Fruit fly (Drosophila melanogaster) whole organism, embryonic: ENCODE measurements around the gene ash1.

ENCODE experiments used
- B-H1 ChIP-seq: fragments of 200-800 bp; sonication (Bioruptor generic); IDR thresholded peaks from 3 replicates; pipeline ENCODE4 v1.3.6; 2022; ENCODE audit warnings: missing biosample characterization, missing genetic modification characterization
- CG10209 ChIP-seq: fragments of 200-800 bp; sonication (Bioruptor generic); optimal IDR thresholded peaks from 3 replicates; lab custom pipeline; 2017; ENCODE audit warnings: missing biosample characterization, mild to moderate bottlenecking, missing genetic modification characterization, missing genetic modification reagents
- CG14965 ChIP-seq: fragments of 200-800 bp; sonication (Bioruptor generic); optimal IDR thresholded peaks from 2 replicates; lab custom pipeline; 2016; ENCODE audit warnings: missing biosample characterization, missing genetic modification characterization, borderline replicate concordance
- CG15073 ChIP-seq: fragments of 200-800 bp; sonication (Bioruptor generic); optimal IDR thresholded peaks from 2 replicates; lab custom pipeline; 2016; ENCODE audit warnings: missing biosample characterization, missing genetic modification characterization
- CG17359 ChIP-seq: fragments of 200-800 bp; sonication (Bioruptor generic); optimal IDR thresholded peaks from 3 replicates; lab custom pipeline; 2018; ENCODE audit warnings: missing biosample characterization, mild to moderate bottlenecking, missing genetic modification characterization, moderate library complexity
- CG18476 ChIP-seq: fragments of 200-800 bp; sonication (Bioruptor generic); optimal IDR thresholded peaks from 2 replicates; lab custom pipeline; 2016; ENCODE audit warnings: missing biosample characterization, mild to moderate bottlenecking, missing genetic modification characterization
- CG2678 ChIP-seq: fragments of 200-800 bp; sonication (Bioruptor generic); optimal IDR thresholded peaks from 3 replicates; lab custom pipeline; 2019; ENCODE audit warnings: missing biosample characterization, mild to moderate bottlenecking, missing genetic modification characterization, moderate library complexity
- CG30403 ChIP-seq: fragments of 200-800 bp; sonication (Bioruptor generic); optimal IDR thresholded peaks from 3 replicates; lab custom pipeline; 2016; ENCODE audit warnings: missing biosample characterization, missing genetic modification characterization
- CG31365 ChIP-seq: fragments of 200-800 bp; sonication (Bioruptor generic); optimal IDR thresholded peaks from 2 replicates; lab custom pipeline; 2018; ENCODE audit warnings: missing biosample characterization, mild to moderate bottlenecking, missing genetic modification characterization
- CG4282 ChIP-seq: fragments of 200-800 bp; sonication (Bioruptor generic); optimal IDR thresholded peaks from 2 replicates; lab custom pipeline; 2016; ENCODE audit warnings: missing biosample characterization, missing genetic modification characterization
- CG5180 ChIP-seq: fragments of 200-800 bp; sonication (Bioruptor generic); optimal IDR thresholded peaks from 3 replicates; lab custom pipeline; 2017; ENCODE audit warnings: missing biosample characterization, missing genetic modification characterization, mild to moderate bottlenecking, moderate library complexity, missing genetic modification reagents
- CG6175 ChIP-seq: fragments of 200-800 bp; sonication (Bioruptor generic); IDR thresholded peaks from 3 replicates; pipeline ENCODE4 v1.3.6; 2022; ENCODE audit warnings: missing biosample characterization, missing genetic modification characterization
- CG6791 ChIP-seq: fragments of 200-800 bp; sonication (Bioruptor generic); IDR thresholded peaks from 3 replicates; pipeline ENCODE4 v1.3.6; 2022; ENCODE audit warnings: missing biosample characterization, missing genetic modification characterization; ENCODE audit not compliant: partially characterized antibody
- CG6854 ChIP-seq: fragments of 200-800 bp; sonication (Bioruptor generic); optimal IDR thresholded peaks from 3 replicates; lab custom pipeline; 2017; ENCODE audit warnings: missing biosample characterization, mild to moderate bottlenecking, missing genetic modification characterization
- CG7745 ChIP-seq: fragments of 200-800 bp; sonication (Bioruptor generic); optimal IDR thresholded peaks from 2 replicates; lab custom pipeline; 2018; ENCODE audit warnings: missing biosample characterization, mild to moderate bottlenecking, missing genetic modification characterization, moderate library complexity
- CG7928 ChIP-seq: fragments of 200-800 bp; sonication (Bioruptor generic); optimal IDR thresholded peaks from 2 replicates; lab custom pipeline; 2017; ENCODE audit warnings: missing biosample characterization, mild to moderate bottlenecking, missing genetic modification characterization
- CG8290 ChIP-seq, 3 experiments: fragments of 200-800 bp; sonication (Bioruptor generic); optimal IDR thresholded peaks; 2 replicates each; lab custom pipeline; 2016 to 2019; ENCODE audit warnings: missing biosample characterization in 3 of 3, missing genetic modification characterization in 3 of 3, mild to moderate bottlenecking in 2 of 3, moderate library complexity in 1 of 3
- CG8388 ChIP-seq: fragments of 200-800 bp; sonication (Bioruptor generic); optimal IDR thresholded peaks from 2 replicates; lab custom pipeline; 2019; ENCODE audit warnings: missing biosample characterization, mild to moderate bottlenecking, missing genetic modification characterization, moderate library complexity
- CG9437 ChIP-seq: fragments of 200-800 bp; sonication (Bioruptor generic); optimal IDR thresholded peaks from 2 replicates; lab custom pipeline; 2018; ENCODE audit warnings: missing biosample characterization, mild to moderate bottlenecking, missing genetic modification characterization
- CG9817 ChIP-seq: fragments of 200-800 bp; sonication (Bioruptor generic); optimal IDR thresholded peaks from 2 replicates; lab custom pipeline; 2018; ENCODE audit warnings: missing biosample characterization, mild to moderate bottlenecking, missing genetic modification characterization, moderate library complexity
- D19A ChIP-seq: fragments of 200-800 bp; optimal IDR thresholded peaks from 3 replicates; lab custom pipeline; 2019; ENCODE audit warnings: missing biosample characterization, mild to moderate bottlenecking, missing genetic modification characterization, moderate library complexity
- Ets97D ChIP-seq: fragments of 200-800 bp; sonication (Bioruptor generic); optimal IDR thresholded peaks from 3 replicates; lab custom pipeline; 2016; ENCODE audit warnings: missing biosample characterization, missing genetic modification characterization
- GATAe ChIP-seq: fragments of 200-800 bp; sonication (Bioruptor generic); conservative IDR thresholded peaks from 2 replicates; pipeline ENCODE4 v1.3.6; 2022; ENCODE audit warnings: missing biosample characterization, missing genetic modification characterization
- HLHmδ ChIP-seq: fragments of 200-800 bp; sonication (Bioruptor generic); optimal IDR thresholded peaks from 2 replicates; lab custom pipeline; 2018; ENCODE audit warnings: missing biosample characterization, mild to moderate bottlenecking, missing genetic modification characterization, moderate library complexity
- Lhr ChIP-seq: fragments of 200-800 bp; sonication (Bioruptor generic); optimal IDR thresholded peaks from 3 replicates; lab custom pipeline; 2017; ENCODE audit warnings: mild to moderate bottlenecking, missing biosample characterization, missing genetic modification reagents, missing genetic modification characterization
- NfI ChIP-seq: fragments of 200-800 bp; sonication (Bioruptor generic); optimal IDR thresholded peaks from 3 replicates; lab custom pipeline; 2018; ENCODE audit warnings: missing biosample characterization, mild to moderate bottlenecking, missing genetic modification characterization, moderate library complexity
- Oli ChIP-seq: fragments of 200-800 bp; sonication (Bioruptor generic); optimal IDR thresholded peaks from 2 replicates; lab custom pipeline; 2018; ENCODE audit warnings: missing biosample characterization, mild to moderate bottlenecking, missing genetic modification characterization, moderate library complexity
- ash1 ChIP-seq: fragments of 200-800 bp; sonication (Bioruptor generic); optimal IDR thresholded peaks from 2 replicates; lab custom pipeline; 2018; ENCODE audit warnings: missing biosample characterization, mild to moderate bottlenecking, missing genetic modification characterization
- ato ChIP-seq: fragments of 200-800 bp; sonication (Bioruptor generic); IDR thresholded peaks from 2 replicates; pipeline ENCODE4 v1.3.6; 2022; ENCODE audit warnings: missing biosample characterization, missing genetic modification characterization; ENCODE audit not compliant: partially characterized antibody
- ci ChIP-seq: fragments of 200-800 bp; sonication (Bioruptor generic); IDR thresholded peaks from 3 replicates; pipeline ENCODE4 v1.3.6; 2022; ENCODE audit warnings: missing biosample characterization, missing genetic modification characterization
- dimm ChIP-seq: fragments of 200-800 bp; sonication (Bioruptor generic); IDR thresholded peaks from 2 replicates; pipeline ENCODE4 v1.3.6; 2022; ENCODE audit warnings: missing biosample characterization, missing genetic modification characterization
- disco-r ChIP-seq: fragments of 200-800 bp; sonication (Bioruptor generic); optimal IDR thresholded peaks from 2 replicates; lab custom pipeline; 2016; ENCODE audit warnings: missing biosample characterization, missing genetic modification characterization
- esg ChIP-seq: fragments of 200-800 bp; sonication (Bioruptor generic); conservative IDR thresholded peaks from 2 replicates; pipeline ENCODE4 v1.3.6; 2022; ENCODE audit warnings: missing biosample characterization, missing genetic modification characterization
- eve ChIP-seq, 2 experiments: fragments of >200 bp; optimal IDR thresholded peaks; 2 replicates each; lab custom pipeline; 2017; ENCODE audit warnings: missing biosample characterization in 2 of 2, missing genetic modification characterization in 2 of 2
- fd96Cb ChIP-seq: fragments of 200-800 bp; sonication (Bioruptor generic); optimal IDR thresholded peaks from 2 replicates; lab custom pipeline; 2018; ENCODE audit warnings: missing biosample characterization, mild to moderate bottlenecking, missing genetic modification characterization, moderate library complexity
- fru ChIP-seq: fragments of >200 bp; optimal IDR thresholded peaks from 2 replicates; lab custom pipeline; 2017
- inv ChIP-seq: fragments of 200-800 bp; sonication (Bioruptor generic); IDR thresholded peaks from 2 replicates; pipeline ENCODE4 v1.3.6; 2022; ENCODE audit warnings: missing biosample characterization, missing genetic modification characterization; ENCODE audit not compliant: partially characterized antibody
- ken ChIP-seq: fragments of 200-800 bp; sonication (Bioruptor generic); IDR thresholded peaks from 3 replicates; pipeline ENCODE4 v1.3.6; 2022; ENCODE audit warnings: missing biosample characterization, missing genetic modification characterization
- lov ChIP-seq, 2 experiments: fragments of 200-800 bp in 1 of 2; fragments of >200 bp in 1 of 2; sonication (Bioruptor generic) in 1 of 2; IDR thresholded peaks in 1 of 2; optimal IDR thresholded peaks in 1 of 2; 2 replicates in 1 of 2; 3 replicates in 1 of 2; pipeline versions ENCODE4 v1.3.6 to Lab custom; 2017 to 2022; ENCODE audit warnings: missing biosample characterization in 1 of 2, missing genetic modification characterization in 1 of 2
- nerfin-1 ChIP-seq: fragments of 200-800 bp; sonication (Bioruptor generic); optimal IDR thresholded peaks from 3 replicates; lab custom pipeline; 2019; ENCODE audit warnings: missing biosample characterization, mild to moderate bottlenecking, missing genetic modification characterization, moderate library complexity
- onecut ChIP-seq: fragments of 200-800 bp; sonication (Bioruptor generic); IDR thresholded peaks from 2 replicates; pipeline ENCODE4 v1.3.6; 2022; ENCODE audit warnings: missing biosample characterization, missing genetic modification characterization
- repo ChIP-seq: fragments of 200-800 bp; sonication (Bioruptor generic); optimal IDR thresholded peaks from 2 replicates; lab custom pipeline; 2016; ENCODE audit warnings: missing biosample characterization, missing genetic modification characterization
- ssp ChIP-seq: fragments of 200-800 bp; sonication (Bioruptor generic); IDR thresholded peaks from 2 replicates; pipeline ENCODE4 v1.3.6; 2022; ENCODE audit warnings: missing biosample characterization, missing genetic modification characterization
- trem ChIP-seq: fragments of 200-800 bp; optimal IDR thresholded peaks from 3 replicates; lab custom pipeline; 2019; ENCODE audit warnings: missing biosample characterization, mild to moderate bottlenecking, missing genetic modification characterization, moderate library complexity
- usp ChIP-seq: fragments of >200 bp; optimal IDR thresholded peaks from 2 replicates; lab custom pipeline; 2017; ENCODE audit warnings: missing biosample characterization, missing genetic modification characterization
- vnd ChIP-seq: fragments of 200-800 bp; sonication (Bioruptor generic); IDR thresholded peaks from 3 replicates; pipeline ENCODE4 v1.3.6; 2022; ENCODE audit warnings: missing biosample characterization, missing genetic modification characterization; ENCODE audit not compliant: partially characterized antibody
- wor ChIP-seq: fragments of 200-800 bp; sonication (Bioruptor generic); IDR thresholded peaks from 2 replicates; pipeline ENCODE4 v1.3.6; 2022; ENCODE audit warnings: missing biosample characterization, missing genetic modification characterization
- zen ChIP-seq: fragments of 200-800 bp; sonication (Bioruptor generic); optimal IDR thresholded peaks from 3 replicates; lab custom pipeline; 2018; ENCODE audit warnings: missing biosample characterization, mild to moderate bottlenecking, missing genetic modification characterization, moderate library complexity

The ash1 gene

dm6 chr3L:19552136-19552773 is 46.3 kb downstream of the ash1 start, which contains the start of the genes Ltn1 and CG9300 (continued):
- TF ChIP-seq D19A (tag; lab: Kevin White, UChicago) (no peak), fd96Cb (tag; lab: Kevin White, UChicago) (no peak), eve (GFP tag; optimal IDR thresholded peaks at IDR 0.05; lab: Kevin White, UChicago) (no peak), CG6791 (GFP tag; lab: Robert Waterston, UW) (0 out of 3 replicates have a peak, but pooled peaks have one; percentile 20), CG10209 (no peak), nerfin-1 (tag; lab: Kevin White, UChicago) (no peak), trem (tag; lab: Kevin White, UChicago) (peak; percentile 76), esg (GFP tag; lab: Robert Waterston, UW) (no peak), CG7745 (tag; lab: Kevin White, UChicago) (no peak), onecut (GFP tag; lab: Robert Waterston, UW) (no peak), ssp (GFP tag; lab: Robert Waterston, UW) (no peak), CG9437 (GFP tag; lab: Kevin White, UChicago) (no peak), dimm (no peak), CG8388 (no peak), wor (GFP tag; lab: Robert Waterston, UW) (no peak), CG8290 (GFP tag; optimal IDR thresholded peaks at IDR 0.05; lab: Kevin White, UChicago) (no peak), CG8290 (tag; optimal IDR thresholded peaks at IDR 0.05; lab: Kevin White, UChicago) (no peak), Ets97D (GFP tag; lab: Kevin White, UChicago) (peak; percentile 77), CG15073 (no peak), Oli (no peak), CG5180 (GFP tag; lab: Kevin White, UChicago) (no peak), vnd (GFP tag; lab: Robert Waterston, UW) (no peak), CG31365 (tag; lab: Kevin White, UChicago) (peak; percentile 8), ken (GFP tag; lab: Robert Waterston, UW) (0 out of 3 replicates have a peak, but pooled peaks have one; percentile 40), ato (0 out of 2 replicates have a peak, but pooled peaks have one; percentile 5), CG30403 (GFP tag; lab: Kevin White, UChicago) (peak; percentile 23), lov (optimal IDR thresholded peaks at IDR 0.05; lab: Kevin White, UChicago) (no peak), lov (GFP tag; IDR thresholded peaks at IDR 0.05; lab: Robert Waterston, UW) (0 out of 3 replicates have a peak, but pooled peaks have one; percentile 27), CG6854 (GFP tag; lab: Kevin White, UChicago) (no peak), HLHmδ (GFP tag; lab: Kevin White, UChicago) (peak; percentile 74), CG18476 (GFP tag; lab: Kevin White, UChicago) (no peak), CG6175 (no peak), B-H1 (GFP tag; lab: Robert Waterston, UW) (no peak), ash1 (GFP tag; lab: Kevin White, UChicago) (no peak), disco-r (GFP tag; lab: Kevin White, UChicago) (no peak), Lhr (GFP tag; lab: Kevin White, UChicago) (peak; percentile 66), zen (tag; lab: Kevin White, UChicago) (no peak), CG7928 (GFP tag; lab: Kevin White, UChicago) (no peak), CG17359 (tag; lab: Kevin White, UChicago) (no peak), repo (no peak), ci (GFP tag; lab: Robert Waterston, UW) (peak; percentile 81; the same call in 1 of the 3 replicates), CG4282 (GFP tag; lab: Kevin White, UChicago) (no peak), CG9817 (tag; lab: Kevin White, UChicago) (peak; percentile 6), CG2678 (no peak), GATAe (GFP tag; lab: Robert Waterston, UW) (no peak), usp (no peak), NfI (peak; percentile 50), fru (lab: Kevin White, UChicago) (no peak), CG14965 (GFP tag; lab: Kevin White, UChicago) (no peak), inv (peak; percentile 41; the same call in 1 of the 2 replicates)
